Worm (Caenorhabditis elegans) whole organism, L4 larva: ENCODE measurements around the gene F13D12.5.
A peak's percentile ranks its signal among the peaks of the same experiment; 100 is the strongest.

Experiments
- F10B5.3 ChIP-seq: sonication (generic microtip); optimal IDR thresholded peaks from 2 replicates; lab custom pipeline; 2016; ENCODE audit warnings: mild to moderate bottlenecking, missing genetic modification characterization, missing compliant biosample characterization
- F26F4.8 ChIP-seq: fragments of 200-800 bp; sonication (Bioruptor generic); conservative IDR thresholded peaks from 2 replicates; pipeline ENCODE4 v1.3.6; 2022; ENCODE audit warnings: missing genetic modification characterization, missing compliant biosample characterization
- F44E2.7 ChIP-seq: fragments of 200-800 bp; sonication (Bioruptor generic); IDR thresholded peaks from 2 replicates; pipeline ENCODE4 v2.1.2; 2022; ENCODE audit warnings: missing genetic modification characterization, missing compliant biosample characterization
- R02D3.7 ChIP-seq: fragments of 150-350 bp; sonication (generic microtip); optimal IDR thresholded peaks from 3 replicates; lab custom pipeline; 2014; ENCODE audit warnings: missing biosample characterization, missing genetic modification characterization
- T20F7.1 ChIP-seq: fragments of 200-800 bp; sonication (Bioruptor generic); optimal IDR thresholded peaks from 2 replicates; lab custom pipeline; 2018; ENCODE audit warnings: mild to moderate bottlenecking, missing genetic modification characterization, missing compliant biosample characterization
- aha-1 ChIP-seq: fragments of 150-350 bp; peaks from one replicate; lab custom pipeline; 2014; ENCODE audit warnings: missing biosample characterization, missing genetic modification characterization
- ces-1 ChIP-seq: fragments of 150-350 bp; sonication (generic microtip); optimal IDR thresholded peaks from 4 replicates; lab custom pipeline; 2014; ENCODE audit warnings: missing biosample characterization, missing genetic modification reagents, missing genetic modification characterization
- cey-2 ChIP-seq: sonication (generic microtip); optimal IDR thresholded peaks from 3 replicates; lab custom pipeline; 2017; ENCODE audit warnings: missing genetic modification characterization, mild to moderate bottlenecking, missing compliant biosample characterization, antibody characterized with exemption, borderline replicate concordance; ENCODE audit not compliant: insufficient read depth
- daf-16 ChIP-seq, 3 experiments: sonication (generic microtip); optimal IDR thresholded peaks; 2 replicates each; lab custom pipeline; 2016 to 2017; ENCODE audit warnings: missing genetic modification characterization in 3 of 3, missing genetic modification reagents in 3 of 3, mild to moderate bottlenecking in 2 of 3, missing compliant biosample characterization in 2 of 3, missing biosample characterization in 1 of 3, moderate library complexity in 1 of 3
- daf-19 ChIP-seq: fragments of 200-800 bp; sonication (Bioruptor generic); conservative IDR thresholded peaks from 2 replicates; pipeline ENCODE4 v1.3.6; 2022; ENCODE audit warnings: missing genetic modification characterization, missing compliant biosample characterization
- dmd-8 ChIP-seq: fragments of 200-800 bp; sonication (Bioruptor generic); IDR thresholded peaks from 2 replicates; pipeline ENCODE4 v1.3.6; 2022; ENCODE audit warnings: missing genetic modification characterization, missing compliant biosample characterization
- dpl-1 ChIP-seq: fragments of 150-350 bp; optimal IDR thresholded peaks from 2 replicates; lab custom pipeline; 2014; ENCODE audit warnings: missing biosample characterization, missing genetic modification reagents, missing genetic modification characterization
- dve-1 ChIP-seq: sonication (generic microtip); optimal IDR thresholded peaks from 2 replicates; lab custom pipeline; 2017; ENCODE audit warnings: antibody characterized with exemption, mild to moderate bottlenecking, missing genetic modification characterization, missing compliant biosample characterization; ENCODE audit not compliant: insufficient read depth
- egl-43 ChIP-seq: fragments of 200-800 bp; sonication (Bioruptor generic); IDR thresholded peaks from 2 replicates; pipeline ENCODE4 v1.3.6; 2022; ENCODE audit warnings: missing genetic modification reagents, missing genetic modification characterization, missing compliant biosample characterization
- fos-1 ChIP-seq: fragments of 150-350 bp; optimal IDR thresholded peaks from 2 replicates; lab custom pipeline; 2014; ENCODE audit warnings: missing biosample characterization, missing genetic modification characterization
- hif-1 ChIP-seq, 2 experiments: sonication (generic microtip); optimal IDR thresholded peaks; 2 replicates each; lab custom pipeline; 2016 to 2017; ENCODE audit warnings: missing compliant biosample characterization in 2 of 2, missing genetic modification characterization in 2 of 2, missing genetic modification reagents in 2 of 2, missing genotype in 2 of 2, mild to moderate bottlenecking in 1 of 2
- hlh-30 ChIP-seq: sonication (generic microtip); optimal IDR thresholded peaks from 2 replicates; lab custom pipeline; 2017; ENCODE audit warnings: antibody characterized with exemption, mild to moderate bottlenecking, missing genetic modification characterization, missing compliant biosample characterization; ENCODE audit not compliant: insufficient read depth
- lin-38 ChIP-seq: fragments of 200-800 bp; sonication (Bioruptor generic); IDR thresholded peaks from 2 replicates; pipeline ENCODE4 v1.3.6; 2022; ENCODE audit warnings: missing genetic modification reagents, missing genetic modification characterization, missing compliant biosample characterization
- lsy-2 ChIP-seq, 2 experiments: fragments of 150-350 bp in 1 of 2; sonication (generic microtip) in 1 of 2; optimal IDR thresholded peaks; 2 replicates each; lab custom pipeline; 2014 to 2017; ENCODE audit warnings: missing biosample characterization in 2 of 2, missing genetic modification characterization in 2 of 2
- mdt-29 ChIP-seq: fragments of 200-800 bp; sonication (Bioruptor generic); IDR thresholded peaks from 2 replicates; pipeline ENCODE4 v1.3.6; 2022; ENCODE audit warnings: missing genetic modification reagents, missing genetic modification characterization, missing compliant biosample characterization
- mxl-3 ChIP-seq: fragments of 200-800 bp; sonication (Bioruptor generic); optimal IDR thresholded peaks from 2 replicates; lab custom pipeline; 2018; ENCODE audit warnings: mild to moderate bottlenecking, missing genetic modification characterization, missing compliant biosample characterization
- nhr-102 ChIP-seq: sonication (generic microtip); optimal IDR thresholded peaks from 2 replicates; lab custom pipeline; 2016; ENCODE audit warnings: mild to moderate bottlenecking, missing genetic modification characterization, moderate library complexity, missing compliant biosample characterization
- nhr-11 ChIP-seq: fragments of 150-350 bp; optimal IDR thresholded peaks from 2 replicates; lab custom pipeline; 2014; ENCODE audit warnings: missing biosample characterization, missing genetic modification characterization
- nhr-111 ChIP-seq: fragments of 200-800 bp; sonication (Bioruptor generic); optimal IDR thresholded peaks from 2 replicates; lab custom pipeline; 2018; ENCODE audit warnings: mild to moderate bottlenecking, missing genetic modification characterization, missing compliant biosample characterization
- nhr-42 ChIP-seq: fragments of 200-800 bp; sonication (Bioruptor generic); IDR thresholded peaks from 2 replicates; pipeline ENCODE4 v1.3.6; 2022; ENCODE audit warnings: missing genetic modification characterization, missing compliant biosample characterization
- nhr-77 ChIP-seq: fragments of 150-350 bp; optimal IDR thresholded peaks from 2 replicates; lab custom pipeline; 2014; ENCODE audit warnings: missing biosample characterization, missing genetic modification characterization
- pha-4 ChIP-seq, 2 experiments: fragments of 150-350 bp in 1 of 2; fragments of 200-800 bp in 1 of 2; sonication (Bioruptor generic) in 1 of 2; IDR thresholded peaks in 1 of 2; optimal IDR thresholded peaks in 1 of 2; 2 replicates each; pipeline versions ENCODE4 v1.3.6 to Lab custom; 2014 to 2022; ENCODE audit warnings: missing genetic modification characterization in 2 of 2, missing genetic modification reagents in 2 of 2, missing biosample characterization in 1 of 2, missing compliant biosample characterization in 1 of 2
- php-3 ChIP-seq: fragments of 200-800 bp; sonication (Bioruptor generic); IDR thresholded peaks from 2 replicates; pipeline ENCODE4 v1.3.6; 2022; ENCODE audit warnings: missing genetic modification reagents, missing genetic modification characterization, missing compliant biosample characterization
- sdz-12 ChIP-seq: fragments of 200-800 bp; sonication (Bioruptor generic); optimal IDR thresholded peaks from 2 replicates; lab custom pipeline; 2018; ENCODE audit warnings: mild to moderate bottlenecking, missing genetic modification characterization, missing compliant biosample characterization
- set-16 ChIP-seq: fragments of 200-800 bp; sonication (Bioruptor generic); IDR thresholded peaks from 2 replicates; pipeline ENCODE4 v1.3.6; 2022; ENCODE audit warnings: missing genetic modification reagents, missing genetic modification characterization, missing compliant biosample characterization
- skn-1 ChIP-seq: fragments of 150-350 bp; optimal IDR thresholded peaks from 2 replicates; lab custom pipeline; 2014; ENCODE audit warnings: missing biosample characterization, missing genetic modification characterization
- spr-1 ChIP-seq: sonication (generic microtip); optimal IDR thresholded peaks from 2 replicates; lab custom pipeline; 2016; ENCODE audit warnings: mild to moderate bottlenecking, missing genetic modification characterization, missing compliant biosample characterization
- tra-1 ChIP-seq: fragments of 200-800 bp; sonication (Bioruptor generic); IDR thresholded peaks from 2 replicates; pipeline ENCODE4 v1.3.6; 2022; ENCODE audit warnings: missing genetic modification reagents, missing genetic modification characterization, missing compliant biosample characterization
- unc-39 ChIP-seq: sonication (generic microtip); optimal IDR thresholded peaks from 2 replicates; lab custom pipeline; 2017; ENCODE audit warnings: missing biosample characterization, missing genetic modification characterization
- unc-62 ChIP-seq, 3 experiments: fragments of 150-350 bp in 1 of 3; sonication (generic microtip); optimal IDR thresholded peaks in 2 of 3; peaks in 1 of 3; 1 replicate in 1 of 3; 2 replicates in 2 of 3; lab custom pipeline; 2014 to 2017; ENCODE audit warnings: missing biosample characterization in 3 of 3, missing genetic modification characterization in 3 of 3, missing genetic modification reagents in 3 of 3, missing genotype in 1 of 3
- zip-11 ChIP-seq: fragments of 200-800 bp; sonication (Bioruptor generic); IDR thresholded peaks from 2 replicates; pipeline ENCODE4 v1.3.6; 2022; ENCODE audit warnings: missing genetic modification characterization, missing compliant biosample characterization
- ztf-11 ChIP-seq: fragments of 150-350 bp; optimal IDR thresholded peaks from 2 replicates; lab custom pipeline; 2014; ENCODE audit warnings: missing biosample characterization, missing genetic modification characterization

The F13D12.5 gene

DNA sequence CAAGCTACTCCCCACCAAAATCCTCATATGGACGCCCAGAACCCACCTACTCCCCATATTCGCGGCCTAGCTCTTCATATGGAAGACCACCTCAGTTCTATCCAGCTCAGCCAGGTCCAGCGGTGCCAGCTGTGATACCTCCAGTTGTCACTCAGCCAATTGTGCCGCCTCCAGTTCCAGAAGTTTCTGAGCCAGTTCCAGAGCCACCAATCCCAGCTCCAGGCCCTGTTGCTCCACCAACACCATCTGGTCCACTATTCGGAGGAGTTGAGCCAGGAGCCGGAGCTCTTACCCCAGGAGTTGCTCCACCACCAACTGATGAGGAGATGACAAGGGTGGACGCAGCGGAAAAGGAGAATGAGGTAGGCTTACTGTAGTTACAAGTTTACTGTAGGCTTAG lies 5.0 kb upstream of the F13D12.5 start:
- TF ChIP-seq php-3 (GFP tag; lab: Robert Waterston, UW) (0 out of 2 replicates have a peak, but pooled peaks have one; percentile 26), F26F4.8 (GFP tag; lab: Robert Waterston, UW) (no peak), nhr-111 (GFP tag; lab: Kevin White, UChicago) (no peak), mxl-3 (no peak), egl-43 (0 out of 2 replicates have a peak, but pooled peaks have one; percentile 6), lsy-2 (tag; optimal IDR thresholded peaks at IDR 0.05; lab: Kevin White, UChicago) (no peak), set-16 (GFP tag; lab: Robert Waterston, UW) (peak; percentile 79)

DNA sequence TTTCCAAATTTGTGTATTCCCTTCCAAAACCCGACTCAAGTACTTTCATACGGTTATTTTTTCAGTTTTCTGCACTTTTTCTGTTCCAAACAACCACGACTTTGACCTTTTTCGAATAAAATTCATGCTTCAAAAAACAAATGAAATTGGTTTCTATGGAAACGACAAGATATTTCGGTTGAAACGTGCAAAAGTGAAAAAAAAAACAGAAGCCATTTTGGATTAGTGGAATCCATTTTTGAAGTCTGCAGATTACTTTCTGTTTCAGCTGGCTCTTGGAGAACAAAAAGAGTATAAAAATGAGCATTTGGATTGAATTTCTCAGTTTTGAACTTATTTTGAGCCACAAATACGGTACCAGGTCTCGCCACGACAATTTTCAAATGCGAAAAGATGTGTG lies 4.5 kb upstream of the F13D12.5 start:
- peak; percentile 95 for TF ChIP-seq aha-1 (tag; lab: Kevin White, UChicago)
- no peak for TF ChIP-seq tra-1 (GFP tag; lab: Robert Waterston, UW)
- TF ChIP-seq R02D3.7 (tag; lab: Kevin White, UChicago), result no peak
- TF ChIP-seq fos-1 (tag; lab: Kevin White, UChicago), result no peak
- no peak for TF ChIP-seq spr-1
- peak in 1 of 2 experiments; percentile 61 for TF ChIP-seq hif-1 (tag; optimal IDR thresholded peaks at IDR 0.05; lab: Kevin White, UChicago)
- no peak for TF ChIP-seq mdt-29 (GFP tag; lab: Robert Waterston, UW)
- TF ChIP-seq nhr-42 (GFP tag; lab: Robert Waterston, UW), result no peak
- no peak for TF ChIP-seq skn-1 (tag; lab: Kevin White, UChicago)
- no peak for TF ChIP-seq T20F7.1
- no peak for TF ChIP-seq zip-11 (GFP tag; lab: Robert Waterston, UW)
- TF ChIP-seq nhr-102 (tag; lab: Kevin White, UChicago), result no peak
- TF ChIP-seq nhr-11, result peak; percentile 11
- no peak for TF ChIP-seq pha-4 (GFP tag; IDR thresholded peaks at IDR 0.05; lab: Robert Waterston, UW)
- no peak for TF ChIP-seq pha-4 (tag; optimal IDR thresholded peaks at IDR 0.05; lab: Kevin White, UChicago)
- no peak for TF ChIP-seq dmd-8
- no peak for TF ChIP-seq daf-19
- TF ChIP-seq nhr-77 (tag; lab: Kevin White, UChicago), result no peak
- no peak for TF ChIP-seq unc-39 (tag; lab: Kevin White, UChicago)
- TF ChIP-seq F26F4.8 (GFP tag; lab: Robert Waterston, UW), result no peak
- no peak for TF ChIP-seq daf-16 (GFP tag; optimal IDR thresholded peaks at IDR 0.05; lab: Kevin White, UChicago)
- TF ChIP-seq daf-16 (tag; optimal IDR thresholded peaks at IDR 0.05; lab: Kevin White, UChicago), result no peak
- peak in 1 of 2 experiments; percentile 11 for TF ChIP-seq unc-62 (GFP tag; optimal IDR thresholded peaks at IDR 0.05 in 1 of 2; lab: Kevin White, UChicago)
- TF ChIP-seq unc-62 (tag; optimal IDR thresholded peaks at IDR 0.05; lab: Kevin White, UChicago), result no peak
- TF ChIP-seq ces-1 (GFP tag; lab: Kevin White, UChicago), result no peak
- no peak for TF ChIP-seq nhr-111 (GFP tag; lab: Kevin White, UChicago)
- TF ChIP-seq dve-1 (tag; lab: Kevin White, UChicago), result no peak
- no peak for TF ChIP-seq cey-2
- no peak for TF ChIP-seq ztf-11
- no peak for TF ChIP-seq sdz-12 (GFP tag; lab: Kevin White, UChicago)
- TF ChIP-seq mxl-3, result no peak
- TF ChIP-seq lin-38, result no peak
- no peak for TF ChIP-seq F10B5.3

ce11 chrII:11723904-11724303 lies 2.7 kb upstream of the F13D12.5 start, which contains the start of gene ldh-1:
Gene ldh-1, plus strand, starts transcription at chrII:11724204.
- TF ChIP-seq daf-16 (GFP tag; optimal IDR thresholded peaks at IDR 0.05; lab: Kevin White, UChicago) (no peak), daf-16 (tag; optimal IDR thresholded peaks at IDR 0.05; lab: Kevin White, UChicago) (peak; percentile 24), mdt-29 (GFP tag; lab: Robert Waterston, UW) (no peak), hlh-30 (tag; lab: Kevin White, UChicago) (no peak), nhr-111 (GFP tag; lab: Kevin White, UChicago) (no peak), F44E2.7 (no peak), dpl-1 (GFP tag; lab: Kevin White, UChicago) (no peak)
- TF ChIP-seq, all 104 proteins: peak for 1
